Worm (Caenorhabditis elegans): ENCODE results near the gene ZK813.7.

- TF ChIP-seq pqm-1 (tag; optimal IDR thresholded peaks at IDR 0.05) (no peak), mec-3 (tag; optimal IDR thresholded peaks at IDR 0.05; ENCODE audit: borderline replicate concordance) (no peak), ceh-48 (tag; optimal IDR thresholded peaks at IDR 0.05) (no peak)
Observed at ce11 chrX:3467958-3468357, 23.3 kb downstream of the ZK813.7 start.

Data from whole organism, late embryonic.